Worm (Caenorhabditis elegans) whole organism, late embryonic: ENCODE measurements around the gene srg-31.

Source experiments
- K09A11.1 ChIP-seq: sonication (generic microtip); optimal IDR thresholded peaks from 2 replicates; lab custom pipeline; 2017; ENCODE audit warnings: antibody characterized with exemption, mild to moderate bottlenecking, missing genetic modification characterization, missing compliant biosample characterization; ENCODE audit not compliant: insufficient read depth
- Y22D7AL.16 ChIP-seq: sonication (generic microtip); optimal IDR thresholded peaks from 2 replicates; lab custom pipeline; 2016; ENCODE audit warnings: missing genetic modification characterization, missing compliant biosample characterization
- ama-1 ChIP-seq: fragments of 150-350 bp; optimal IDR thresholded peaks from 2 replicates; lab custom pipeline; 2014
- ceh-18 ChIP-seq: sonication (generic microtip); optimal IDR thresholded peaks from 2 replicates; lab custom pipeline; 2016; ENCODE audit warnings: missing genetic modification characterization, missing compliant biosample characterization
- ceh-2 ChIP-seq: sonication (generic microtip); optimal IDR thresholded peaks from 2 replicates; lab custom pipeline; 2016; ENCODE audit warnings: missing genotype, missing genetic modification characterization, missing compliant biosample characterization
- ceh-22 ChIP-seq: sonication (generic microtip); optimal IDR thresholded peaks from 2 replicates; lab custom pipeline; 2017; ENCODE audit warnings: missing biosample characterization, missing genetic modification characterization
- ceh-30 ChIP-seq: fragments of 150-350 bp; optimal IDR thresholded peaks from 2 replicates; lab custom pipeline; 2014; ENCODE audit warnings: missing biosample characterization, missing genetic modification characterization
- ceh-31 ChIP-seq: sonication (generic microtip); optimal IDR thresholded peaks from 2 replicates; lab custom pipeline; 2016; ENCODE audit warnings: missing genetic modification characterization, missing compliant biosample characterization
- ceh-48 ChIP-seq: sonication (generic microtip); optimal IDR thresholded peaks from 2 replicates; lab custom pipeline; 2016; ENCODE audit warnings: missing genetic modification characterization, inconsistent platforms, missing compliant biosample characterization
- ceh-6 ChIP-seq: fragments of 200-800 bp; sonication (Bioruptor generic); optimal IDR thresholded peaks from 2 replicates; lab custom pipeline; 2018; ENCODE audit warnings: mild to moderate bottlenecking, missing genetic modification characterization, missing compliant biosample characterization
- ceh-9 ChIP-seq: sonication (generic microtip); optimal IDR thresholded peaks from 2 replicates; lab custom pipeline; 2016; ENCODE audit warnings: mild to moderate bottlenecking, missing genetic modification characterization, inconsistent platforms, missing compliant biosample characterization
- che-1 ChIP-seq: sonication (generic microtip); optimal IDR thresholded peaks from 2 replicates; lab custom pipeline; 2016; ENCODE audit warnings: mild to moderate bottlenecking, missing genetic modification characterization, missing compliant biosample characterization
- dve-1 ChIP-seq: sonication (generic microtip); optimal IDR thresholded peaks from 2 replicates; lab custom pipeline; 2017; ENCODE audit warnings: antibody characterized with exemption, mild to moderate bottlenecking, missing genetic modification characterization, missing compliant biosample characterization
- eyg-1 ChIP-seq: sonication (generic microtip); optimal IDR thresholded peaks from 2 replicates; lab custom pipeline; 2016; ENCODE audit warnings: missing genotype, missing genetic modification characterization, missing compliant biosample characterization
- hlh-30 ChIP-seq: sonication (generic microtip); optimal IDR thresholded peaks from 2 replicates; lab custom pipeline; 2017; ENCODE audit warnings: antibody characterized with exemption, missing genetic modification characterization, missing compliant biosample characterization; ENCODE audit not compliant: insufficient read depth
- hlh-8 ChIP-seq: sonication (generic microtip); optimal IDR thresholded peaks from 2 replicates; lab custom pipeline; 2016; ENCODE audit warnings: missing genotype, missing genetic modification characterization, missing compliant biosample characterization
- lim-6 ChIP-seq: sonication (generic microtip); optimal IDR thresholded peaks from 2 replicates; lab custom pipeline; 2016; ENCODE audit warnings: missing genetic modification characterization, missing compliant biosample characterization
- lin-11 ChIP-seq: fragments of 200-800 bp; sonication (Bioruptor generic); optimal IDR thresholded peaks from 2 replicates; lab custom pipeline; 2018; ENCODE audit warnings: mild to moderate bottlenecking, missing genetic modification characterization, missing compliant biosample characterization
- madf-2 ChIP-seq: sonication (generic microtip); optimal IDR thresholded peaks from 2 replicates; lab custom pipeline; 2017; ENCODE audit warnings: missing genetic modification characterization, missing compliant biosample characterization
- mec-3 ChIP-seq: sonication (generic microtip); optimal IDR thresholded peaks from 2 replicates; lab custom pipeline; 2016; ENCODE audit warnings: borderline replicate concordance, missing genetic modification characterization, missing compliant biosample characterization
- nfya-1 ChIP-seq: sonication (generic microtip); optimal IDR thresholded peaks from 2 replicates; lab custom pipeline; 2017; ENCODE audit warnings: missing genetic modification characterization, mild to moderate bottlenecking, missing compliant biosample characterization, antibody characterized with exemption, moderate library complexity
- nhr-11 ChIP-seq: fragments of 150-350 bp; optimal IDR thresholded peaks from 2 replicates; lab custom pipeline; 2014; ENCODE audit warnings: missing biosample characterization, missing genetic modification characterization
- npax-4 ChIP-seq: sonication (generic microtip); optimal IDR thresholded peaks from 2 replicates; lab custom pipeline; 2016; ENCODE audit warnings: missing genetic modification characterization, missing compliant biosample characterization
- odd-2 ChIP-seq: sonication (generic microtip); optimal IDR thresholded peaks from 2 replicates; lab custom pipeline; 2017; ENCODE audit warnings: antibody characterized with exemption, mild to moderate bottlenecking, missing genetic modification characterization, missing compliant biosample characterization
- pax-1 ChIP-seq: fragments of 150-350 bp; optimal IDR thresholded peaks from 2 replicates; lab custom pipeline; 2014; ENCODE audit warnings: missing biosample characterization, missing genetic modification characterization
- pha-4 ChIP-seq: fragments of 150-350 bp; optimal IDR thresholded peaks from 2 replicates; lab custom pipeline; 2018; ENCODE audit warnings: missing biosample characterization, missing genetic modification reagents, missing genetic modification characterization
- pros-1 ChIP-seq: fragments of 150-350 bp; optimal IDR thresholded peaks from 2 replicates; lab custom pipeline; 2014; ENCODE audit warnings: missing biosample characterization, missing genetic modification reagents, missing genetic modification characterization
- ref-2 ChIP-seq: sonication (generic microtip); optimal IDR thresholded peaks from 2 replicates; lab custom pipeline; 2016; ENCODE audit warnings: missing genetic modification characterization, missing compliant biosample characterization
- sdc-2 ChIP-seq: sonication (generic microtip); optimal IDR thresholded peaks from 2 replicates; lab custom pipeline; 2016; ENCODE audit warnings: missing genotype, missing genetic modification characterization, missing compliant biosample characterization
- tbx-2 ChIP-seq: sonication (generic microtip); optimal IDR thresholded peaks from 2 replicates; lab custom pipeline; 2016; ENCODE audit warnings: missing genetic modification characterization, missing compliant biosample characterization
- tbx-7 ChIP-seq: sonication (generic microtip); optimal IDR thresholded peaks from 2 replicates; lab custom pipeline; 2016; ENCODE audit warnings: missing genotype, missing genetic modification characterization, missing compliant biosample characterization
- unc-3 ChIP-seq, 2 experiments: fragments of 200-800 bp in 1 of 2; sonication (Bioruptor generic) in 1 of 2; sonication (generic microtip) in 1 of 2; conservative IDR thresholded peaks in 1 of 2; optimal IDR thresholded peaks in 1 of 2; 2 replicates each; pipeline versions ENCODE4 v1.3.6 to Lab custom; 2016 to 2022; ENCODE audit warnings: missing compliant biosample characterization in 2 of 2, missing genetic modification characterization in 2 of 2, missing genetic modification reagents in 1 of 2
- unc-42 ChIP-seq: sonication (generic microtip); optimal IDR thresholded peaks from 2 replicates; lab custom pipeline; 2016; ENCODE audit warnings: missing genotype, missing genetic modification characterization, missing compliant biosample characterization
- unc-86 ChIP-seq: sonication (generic microtip); optimal IDR thresholded peaks from 2 replicates; lab custom pipeline; 2016; ENCODE audit warnings: missing genetic modification characterization, missing compliant biosample characterization

srg-31 gene

DNA sequence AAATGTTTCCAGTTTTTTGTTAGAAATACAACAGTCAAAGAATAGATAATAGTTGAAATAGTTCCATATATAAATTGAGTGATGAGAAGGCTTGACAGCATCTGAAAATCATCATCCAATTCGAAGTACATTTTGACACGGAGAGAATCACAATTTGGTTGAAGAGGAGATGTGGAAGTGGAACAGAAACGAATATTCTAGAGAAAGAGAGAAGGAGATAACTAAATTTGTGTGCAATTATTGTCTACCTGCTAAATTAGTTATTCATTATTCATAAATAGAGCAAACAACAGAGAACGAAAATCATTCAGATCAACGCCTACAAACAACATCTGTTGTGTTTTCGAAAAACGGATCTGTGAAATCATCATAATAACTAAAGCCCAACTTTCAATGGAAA is at the start of gene srg-31:
Gene srg-31, minus strand, starts transcription at position 101 of the 400 bp plus-strand sequence.
- TF ChIP-seq tbx-7 = no peak
- TF ChIP-seq nfya-1 (tag; lab: Kevin White, UChicago) = no peak
- no peak for TF ChIP-seq pros-1 (tag; lab: Kevin White, UChicago)
- TF ChIP-seq lin-11 (tag; lab: Kevin White, UChicago) = no peak
- no peak for TF ChIP-seq madf-2 (tag; lab: Kevin White, UChicago)
- no peak for TF ChIP-seq che-1 (tag; lab: Kevin White, UChicago)
- TF ChIP-seq ceh-31 (tag; lab: Kevin White, UChicago) = no peak
- TF ChIP-seq K09A11.1 (tag; lab: Kevin White, UChicago) = no peak
- TF ChIP-seq pax-1 = no peak
- TF ChIP-seq hlh-30 (tag; lab: Kevin White, UChicago) = no peak
- no peak for TF ChIP-seq tbx-2
- no peak for TF ChIP-seq ref-2
- no peak for TF ChIP-seq ama-1 (lab: Kevin White, UChicago)
- no peak for TF ChIP-seq pha-4 (tag; lab: Kevin White, UChicago)
- no peak for TF ChIP-seq unc-3 (GFP tag; conservative IDR thresholded peaks at IDR 0.05; lab: Robert Waterston, UW)
- TF ChIP-seq unc-3 (tag; optimal IDR thresholded peaks at IDR 0.05; lab: Kevin White, UChicago) = no peak
- TF ChIP-seq eyg-1 (tag; lab: Kevin White, UChicago) = no peak
- no peak for TF ChIP-seq ceh-6 (GFP tag; lab: Kevin White, UChicago)
- no peak for TF ChIP-seq ceh-18 (tag; lab: Kevin White, UChicago)
- TF ChIP-seq nhr-11 (tag; lab: Kevin White, UChicago) = no peak

DNA sequence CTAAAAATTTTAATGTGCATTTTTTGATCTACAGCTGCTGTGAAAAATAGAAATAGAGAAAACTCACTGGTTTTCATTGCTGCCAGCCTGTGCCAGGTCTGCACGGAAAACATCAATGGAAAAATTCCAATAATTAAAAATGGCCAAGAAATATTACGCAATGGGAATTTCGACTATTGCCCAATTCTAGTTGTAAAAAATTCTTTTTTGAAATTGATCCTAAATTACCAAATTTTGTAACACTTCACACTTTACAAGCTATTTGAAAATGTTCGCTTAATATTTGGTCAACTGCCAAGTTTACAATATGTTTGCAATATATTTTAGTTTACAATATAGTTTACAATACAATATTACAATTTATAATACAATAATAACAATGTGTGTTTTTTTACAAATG is 47.0 kb upstream of the srg-31 start:
- TF ChIP-seq ceh-30 (tag; lab: Kevin White, UChicago) (no peak), dve-1 (no peak), unc-86 (no peak), ref-2 (no peak), K09A11.1 (tag; lab: Kevin White, UChicago) (no peak), pax-1 (no peak), eyg-1 (tag; lab: Kevin White, UChicago) (no peak), ceh-2 (no peak), madf-2 (tag; lab: Kevin White, UChicago) (no peak)

DNA sequence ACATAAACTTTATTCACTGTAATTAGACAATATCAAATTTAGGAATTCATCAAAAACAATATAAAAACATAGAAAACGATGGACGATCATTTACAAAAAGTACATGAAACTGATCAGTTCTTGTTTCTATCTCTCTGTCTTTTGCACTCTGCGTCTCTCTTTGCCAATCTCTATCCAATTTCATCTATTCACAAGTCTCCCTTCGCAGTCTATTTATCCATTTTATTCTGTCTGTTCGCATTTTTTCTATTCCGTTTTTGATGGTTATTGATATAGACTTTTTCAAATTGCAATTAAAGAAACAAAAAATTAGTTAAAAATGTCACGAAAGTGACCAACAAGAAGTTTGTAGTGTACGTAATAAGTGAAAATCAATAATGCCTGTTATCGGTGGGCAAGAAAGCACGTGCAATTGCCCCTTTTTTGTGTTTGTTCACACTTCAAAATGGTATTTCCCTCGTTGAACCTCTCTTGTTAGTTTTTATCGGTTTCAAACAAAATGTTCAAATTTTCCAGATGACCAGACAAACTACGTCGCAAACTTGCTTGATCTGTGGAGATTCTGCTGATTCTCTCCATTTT is 44.7 kb upstream of the srg-31 start, which contains the start of gene nhr-42:
Gene nhr-42, plus strand, starts transcription at position 517 of the 582 bp plus-strand sequence.
- TF ChIP-seq pha-4 (tag; lab: Kevin White, UChicago) = no peak
- TF ChIP-seq mec-3 (tag; lab: Kevin White, UChicago) = no peak
- no peak for TF ChIP-seq ceh-48
- TF ChIP-seq, all 69 proteins: peak for 0

DNA sequence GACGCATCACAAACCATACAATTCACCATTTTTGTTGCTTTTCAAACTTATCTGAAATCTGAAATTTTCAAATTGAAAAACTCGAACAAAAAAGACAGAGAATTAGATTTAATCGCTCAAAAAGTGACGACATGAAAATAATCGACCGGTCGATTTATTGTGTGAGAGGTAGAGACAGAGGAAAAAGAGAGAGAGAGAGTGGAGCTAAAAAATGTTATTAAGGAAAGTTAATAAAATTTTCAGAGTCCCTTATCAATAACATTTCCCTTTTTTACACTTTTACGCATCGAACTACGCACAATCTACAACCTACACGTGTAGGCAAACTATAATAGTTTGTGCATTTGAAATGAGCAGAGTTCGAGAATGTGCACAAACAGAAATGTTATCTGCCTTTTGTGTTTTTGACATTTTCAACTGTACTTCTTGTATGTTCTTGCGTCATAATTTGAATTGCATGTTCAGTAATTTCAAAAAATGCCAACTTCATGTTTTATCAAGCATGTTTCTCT is 43.4 kb upstream of the srg-31 start, which contains the start of gene nhr-107:
Gene nhr-107, minus strand, starts transcription at position 51 of the 512 bp plus-strand sequence.
- TF ChIP-seq odd-2 (tag; lab: Kevin White, UChicago) (no peak), ceh-22 (tag; lab: Kevin White, UChicago) (no peak), K09A11.1 (tag; lab: Kevin White, UChicago) (no peak)

DNA sequence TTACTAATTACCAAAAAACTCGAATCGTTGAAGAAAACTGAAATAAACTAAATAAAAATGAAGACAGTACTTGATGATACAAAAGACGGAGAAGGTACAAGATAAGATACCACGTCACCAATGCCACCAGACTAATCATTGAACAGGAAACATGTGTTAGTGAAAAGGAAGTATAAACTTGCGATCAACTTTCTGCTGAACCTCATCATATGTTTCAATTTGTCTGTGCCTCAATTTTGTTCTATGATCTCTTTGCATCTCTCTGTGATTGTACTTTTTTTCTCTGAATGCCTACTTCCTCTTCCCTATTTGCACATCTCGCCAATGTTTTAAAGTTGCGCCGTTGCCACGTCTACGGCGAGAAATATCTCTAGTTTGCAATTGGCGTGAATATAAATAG is 40.3 kb upstream of the srg-31 start:
- no peak for TF ChIP-seq ceh-9 (tag; lab: Kevin White, UChicago)
- no peak for TF ChIP-seq npax-4 (tag; lab: Kevin White, UChicago)
- TF ChIP-seq Y22D7AL.16 (tag; lab: Kevin White, UChicago) = no peak
- no peak for TF ChIP-seq ceh-22 (tag; lab: Kevin White, UChicago)
- TF ChIP-seq lim-6 (tag; lab: Kevin White, UChicago) = no peak
- no peak for TF ChIP-seq odd-2 (tag; lab: Kevin White, UChicago)
- no peak for TF ChIP-seq che-1 (tag; lab: Kevin White, UChicago)
- no peak for TF ChIP-seq unc-86
- no peak for TF ChIP-seq ceh-30 (tag; lab: Kevin White, UChicago)
- no peak for TF ChIP-seq mec-3 (tag; lab: Kevin White, UChicago)
- no peak for TF ChIP-seq sdc-2 (tag; lab: Kevin White, UChicago)
- no peak for TF ChIP-seq pax-1
- no peak for TF ChIP-seq tbx-7
- no peak for TF ChIP-seq hlh-8
- no peak for TF ChIP-seq tbx-2
- TF ChIP-seq madf-2 (tag; lab: Kevin White, UChicago) = no peak
- TF ChIP-seq unc-42 (tag; lab: Kevin White, UChicago) = no peak
- no peak for TF ChIP-seq nhr-11 (tag; lab: Kevin White, UChicago)
